Fruit fly (Drosophila melanogaster) whole organism, wandering third instar larva: ENCODE results near the gene CDK2AP1.

Source experiments
- Abd-B ChIP-seq: fragments of >200 bp; optimal IDR thresholded peaks from 2 replicates; lab custom pipeline; 2017; ENCODE audit warnings: missing biosample characterization, missing genetic modification characterization
- CG32264 ChIP-seq: fragments of 200-800 bp; sonication (Bioruptor generic); optimal IDR thresholded peaks from 2 replicates; lab custom pipeline; 2016; ENCODE audit warnings: missing biosample characterization, missing genetic modification characterization
- CG9705 ChIP-seq: fragments of 200-800 bp; sonication (Bioruptor generic); optimal IDR thresholded peaks from 2 replicates; lab custom pipeline; 2018; ENCODE audit warnings: missing biosample characterization, mild to moderate bottlenecking, missing genetic modification characterization
- CrebA ChIP-seq: fragments of 200-800 bp; sonication (Bioruptor generic); optimal IDR thresholded peaks from 2 replicates; lab custom pipeline; 2016; ENCODE audit warnings: missing biosample characterization, mild to moderate bottlenecking, missing genetic modification characterization, borderline replicate concordance
- Dfd ChIP-seq: fragments of >200 bp; optimal IDR thresholded peaks from 2 replicates; lab custom pipeline; 2017; ENCODE audit warnings: missing biosample characterization, missing genetic modification characterization
- GATAd ChIP-seq: sonication (Bioruptor generic); optimal IDR thresholded peaks from 2 replicates; lab custom pipeline; 2016; ENCODE audit warnings: missing biosample characterization, missing genetic modification characterization
- HLH106 ChIP-seq: fragments of 200-800 bp; optimal IDR thresholded peaks from 3 replicates; lab custom pipeline; 2019; ENCODE audit warnings: missing biosample characterization, mild to moderate bottlenecking, missing genetic modification characterization, moderate library complexity
- Hnf4 ChIP-seq: fragments of 200-800 bp; sonication (Bioruptor generic); optimal IDR thresholded peaks from 2 replicates; lab custom pipeline; 2016; ENCODE audit warnings: missing biosample characterization, mild to moderate bottlenecking, missing genetic modification characterization
- Hr83 ChIP-seq: fragments of 200-300 bp; sonication (Bioruptor generic); optimal IDR thresholded peaks from 2 replicates; lab custom pipeline; 2016; ENCODE audit warnings: missing biosample characterization, mild to moderate bottlenecking, missing genetic modification characterization, moderate library complexity; ENCODE audit not compliant: poor library complexity, severe bottlenecking
- Jra ChIP-seq: sonication (Bioruptor generic); optimal IDR thresholded peaks from 2 replicates; lab custom pipeline; 2016; ENCODE audit warnings: missing biosample characterization, missing genetic modification characterization
- Mio ChIP-seq: sonication (Bioruptor generic); optimal IDR thresholded peaks from 2 replicates; lab custom pipeline; 2016; ENCODE audit warnings: missing biosample characterization, missing genetic modification characterization
- Myc ChIP-seq: fragments of >200 bp; optimal IDR thresholded peaks from 2 replicates; lab custom pipeline; 2017
- N ChIP-seq: fragments of >200 bp; optimal IDR thresholded peaks from 2 replicates; lab custom pipeline; 2018; ENCODE audit warnings: missing biosample characterization, missing external identifiers, missing genetic modification characterization
- Sp1 ChIP-seq: fragments of 200-800 bp; sonication (Bioruptor generic); optimal IDR thresholded peaks from 3 replicates; lab custom pipeline; 2019; ENCODE audit warnings: missing biosample characterization, mild to moderate bottlenecking, missing genetic modification characterization, moderate library complexity
- dl ChIP-seq, 2 experiments: fragments of 175-275, 200-275 bp in 1 of 2; fragments of 200-275 bp in 1 of 2; sonication (Bioruptor generic); optimal IDR thresholded peaks; lab custom pipeline; 2018; ENCODE audit warnings: mild to moderate bottlenecking in 2 of 2, missing biosample characterization in 2 of 2, missing genetic modification characterization in 2 of 2, moderate library complexity in 2 of 2; ENCODE audit not compliant: partially characterized antibody in 2 of 2, insufficient read depth in 1 of 2
- dmrt93B ChIP-seq: fragments of 200-800 bp; sonication (Bioruptor generic); optimal IDR thresholded peaks from 2 replicates; lab custom pipeline; 2018; ENCODE audit warnings: missing biosample characterization, mild to moderate bottlenecking, missing genetic modification characterization
- ey ChIP-seq: fragments of 200-800 bp; sonication (Bioruptor generic); optimal IDR thresholded peaks from 2 replicates; lab custom pipeline; 2016; ENCODE audit warnings: missing biosample characterization, missing genetic modification characterization
- fru ChIP-seq: fragments of 200-800 bp; sonication (Bioruptor generic); optimal IDR thresholded peaks from 3 replicates; lab custom pipeline; 2016; ENCODE audit warnings: missing biosample characterization, mild to moderate bottlenecking, missing genetic modification characterization
- h ChIP-seq: fragments of 200-800 bp; sonication (Bioruptor generic); optimal IDR thresholded peaks from 3 replicates; lab custom pipeline; 2016; ENCODE audit warnings: missing biosample characterization, mild to moderate bottlenecking, missing genetic modification characterization
- lola ChIP-seq: fragments of >200 bp; optimal IDR thresholded peaks from 2 replicates; lab custom pipeline; 2017; ENCODE audit warnings: missing biosample characterization, missing genetic modification characterization
- psq ChIP-seq: fragments of 200-800 bp; sonication (Bioruptor generic); optimal IDR thresholded peaks from 3 replicates; lab custom pipeline; 2017; ENCODE audit warnings: missing biosample characterization, mild to moderate bottlenecking, missing genetic modification characterization, moderate library complexity
- sage ChIP-seq: fragments of 200-800 bp; sonication (Bioruptor generic); optimal IDR thresholded peaks from 2 replicates; lab custom pipeline; 2016; ENCODE audit warnings: missing biosample characterization, mild to moderate bottlenecking, missing genetic modification characterization
- sv ChIP-seq: fragments of 200-800 bp; sonication (Bioruptor generic); optimal IDR thresholded peaks from 3 replicates; lab custom pipeline; 2016; ENCODE audit warnings: missing biosample characterization, missing genetic modification characterization
- tai ChIP-seq: sonication (Bioruptor generic); optimal IDR thresholded peaks from 2 replicates; lab custom pipeline; 2016; ENCODE audit warnings: missing biosample characterization, missing genetic modification characterization
- usp ChIP-seq: fragments of >200 bp; optimal IDR thresholded peaks from 2 replicates; lab custom pipeline; 2017; ENCODE audit warnings: missing biosample characterization, missing genetic modification characterization
- woc ChIP-seq: sonication (Bioruptor generic); optimal IDR thresholded peaks from 2 replicates; lab custom pipeline; 2016; ENCODE audit warnings: missing biosample characterization, mild to moderate bottlenecking, missing genetic modification characterization

The CDK2AP1 gene

dm6 chrX:11168958-11169357, 31.3 kb downstream of the CDK2AP1 start, which contains the start of gene Antdh:
Gene Antdh (minus strand): TSS chrX:11169058.
- TF ChIP-seq HLH106 (tag; lab: Kevin White, UChicago) (no peak), N (GFP tag; lab: Kevin White, UChicago) (no peak), tai (GFP tag; lab: Kevin White, UChicago) (no peak), dl (GFP tag; optimal IDR thresholded peaks at IDR 0.05; lab: Kevin White, UChicago; ENCODE audit: insufficient read depth in 1 of 2, partially characterized antibody in 2 of 2) (no peak), Hnf4 (no peak), psq (no peak), dmrt93B (GFP tag; lab: Kevin White, UChicago) (no peak), Sp1 (GFP tag; lab: Kevin White, UChicago) (no peak), fru (no peak), Mio (GFP tag; lab: Kevin White, UChicago) (no peak), GATAd (GFP tag; lab: Kevin White, UChicago) (no peak), CG9705 (no peak), lola (GFP tag; lab: Kevin White, UChicago) (no peak)

dm6 chrX:11170578-11170977, 32.9 kb downstream of the CDK2AP1 start, which contains the start of gene CG1394:
Gene CG1394 (minus strand): TSS chrX:11170678.
- TF ChIP-seq Abd-B (no peak), CrebA (GFP tag; lab: Kevin White, UChicago) (no peak), Mio (GFP tag; lab: Kevin White, UChicago) (no peak), Hr83 (GFP tag; lab: Kevin White, UChicago) (no peak), CG32264 (GFP tag; lab: Kevin White, UChicago) (no peak), sage (GFP tag; lab: Kevin White, UChicago) (no peak), sv (GFP tag; lab: Kevin White, UChicago) (no peak), tai (GFP tag; lab: Kevin White, UChicago) (no peak), N (GFP tag; lab: Kevin White, UChicago) (no peak), ey (GFP tag; lab: Kevin White, UChicago) (no peak), h (no peak), woc (no peak), Jra (GFP tag; lab: Kevin White, UChicago) (no peak), GATAd (GFP tag; lab: Kevin White, UChicago) (no peak)

dm6 chrX:11176073-11176472, 38.4 kb downstream of the CDK2AP1 start:
- TF ChIP-seq Myc (no peak), Dfd (GFP tag; lab: Kevin White, UChicago) (peak; percentile 74)
- TF ChIP-seq, all 38 proteins: peak for 1

dm6 chrX:11182631-11183030, 45.0 kb downstream of the CDK2AP1 start, which contains the start of gene CG15200:
Gene CG15200 (plus strand): TSS chrX:11182931.
- TF ChIP-seq Abd-B (no peak), usp (GFP tag; lab: Kevin White, UChicago) (no peak), dl (GFP tag; optimal IDR thresholded peaks at IDR 0.05; lab: Kevin White, UChicago; ENCODE audit: insufficient read depth in 1 of 2, partially characterized antibody in 2 of 2) (no peak)
